Worm (Caenorhabditis elegans): ENCODE measurements around the gene irld-2.

ce11 chrX:13379072-13379471 lies 15.8 kb downstream of the irld-2 start:
- TF ChIP-seq W03F9.2 (tag; optimal IDR thresholded peaks at IDR 0.05) = no peak
- no peak for TF ChIP-seq dao-5 (tag; optimal IDR thresholded peaks at IDR 0.05)

All from whole organism, L4/young adult.